Worm (Caenorhabditis elegans) whole organism, L2 larva: ENCODE measurements around the gene C47E12.9.

Source experiments
- C34F6.9 ChIP-seq: fragments of 150-350 bp; optimal IDR thresholded peaks from 2 replicates; lab custom pipeline; 2014; ENCODE audit warnings: missing biosample characterization, missing genetic modification characterization
- R02D3.7 ChIP-seq: fragments of 150-350 bp; optimal IDR thresholded peaks from 2 replicates; lab custom pipeline; 2014; ENCODE audit warnings: missing biosample characterization, missing genetic modification characterization
- ZK546.5 ChIP-seq: sonication (generic microtip); optimal IDR thresholded peaks from 2 replicates; lab custom pipeline; 2017; ENCODE audit warnings: missing biosample characterization, missing genetic modification characterization
- alr-1 ChIP-seq: fragments of 150-350 bp; optimal IDR thresholded peaks from 2 replicates; lab custom pipeline; 2014; ENCODE audit warnings: missing biosample characterization, missing genetic modification characterization
- ama-1 ChIP-seq: fragments of 150-350 bp; optimal IDR thresholded peaks from 2 replicates; lab custom pipeline; 2018; ENCODE audit warnings: inconsistent platforms
- ceh-82 ChIP-seq: fragments of 150-350 bp; optimal IDR thresholded peaks from 2 replicates; lab custom pipeline; 2014; ENCODE audit warnings: missing biosample characterization, missing genetic modification characterization
- fos-1 ChIP-seq: fragments of 150-350 bp; optimal IDR thresholded peaks from 2 replicates; lab custom pipeline; 2014; ENCODE audit warnings: missing biosample characterization, missing genetic modification characterization
- nhr-237 ChIP-seq: fragments of 150-350 bp; optimal IDR thresholded peaks from 2 replicates; lab custom pipeline; 2014; ENCODE audit warnings: missing biosample characterization, missing genetic modification characterization
- nhr-25 ChIP-seq: fragments of 150-350 bp; sonication (generic microtip); optimal IDR thresholded peaks from 3 replicates; lab custom pipeline; 2014; ENCODE audit warnings: missing biosample characterization, missing genetic modification characterization
- nhr-6 ChIP-seq: fragments of 150-350 bp; optimal IDR thresholded peaks from 2 replicates; lab custom pipeline; 2014; ENCODE audit warnings: missing biosample characterization, missing genetic modification characterization
- nhr-77 ChIP-seq: fragments of 150-350 bp; optimal IDR thresholded peaks from 2 replicates; lab custom pipeline; 2014; ENCODE audit warnings: missing biosample characterization, missing genetic modification characterization
- skn-1 ChIP-seq: sonication (generic microtip); optimal IDR thresholded peaks from 2 replicates; lab custom pipeline; 2017; ENCODE audit warnings: missing biosample characterization, missing genetic modification characterization
- unc-62 ChIP-seq: fragments of 150-350 bp; optimal IDR thresholded peaks from 2 replicates; lab custom pipeline; 2014; ENCODE audit warnings: missing biosample characterization, missing genetic modification reagents, missing genetic modification characterization
- ztf-11 ChIP-seq: sonication (generic microtip); optimal IDR thresholded peaks from 2 replicates; lab custom pipeline; 2017; ENCODE audit warnings: missing biosample characterization, missing genetic modification characterization

ce11 chrIV:10021283-10021682 is 46.8 kb downstream of the C47E12.9 start, which contains the start of gene F44D12.19:
- TF ChIP-seq ama-1 (lab: Kevin White, UChicago) = no peak
- TF ChIP-seq nhr-25 (tag; lab: Kevin White, UChicago) = no peak
- TF ChIP-seq C34F6.9 (tag; lab: Kevin White, UChicago) = no peak
- TF ChIP-seq nhr-237 (tag; lab: Kevin White, UChicago) = no peak
- TF ChIP-seq ztf-11 (tag; lab: Kevin White, UChicago) = no peak
- TF ChIP-seq nhr-77 (tag; lab: Kevin White, UChicago) = no peak
- TF ChIP-seq fos-1 = no peak
- TF ChIP-seq alr-1 = no peak
- no peak for TF ChIP-seq ZK546.5 (tag; lab: Kevin White, UChicago)
- TF ChIP-seq nhr-6 (tag; lab: Kevin White, UChicago) = no peak
- no peak for TF ChIP-seq unc-62 (GFP tag; lab: Kevin White, UChicago)
- TF ChIP-seq ceh-82 (tag; lab: Kevin White, UChicago) = no peak
- TF ChIP-seq R02D3.7 (tag; lab: Kevin White, UChicago) = no peak
- TF ChIP-seq skn-1 = no peak
